Fruit fly (Drosophila melanogaster): Measurements from ENCODE around the gene CG11403.
A peak's percentile ranks its signal among the peaks of the same experiment; 100 is the strongest.

Gene CG11403

DNA sequence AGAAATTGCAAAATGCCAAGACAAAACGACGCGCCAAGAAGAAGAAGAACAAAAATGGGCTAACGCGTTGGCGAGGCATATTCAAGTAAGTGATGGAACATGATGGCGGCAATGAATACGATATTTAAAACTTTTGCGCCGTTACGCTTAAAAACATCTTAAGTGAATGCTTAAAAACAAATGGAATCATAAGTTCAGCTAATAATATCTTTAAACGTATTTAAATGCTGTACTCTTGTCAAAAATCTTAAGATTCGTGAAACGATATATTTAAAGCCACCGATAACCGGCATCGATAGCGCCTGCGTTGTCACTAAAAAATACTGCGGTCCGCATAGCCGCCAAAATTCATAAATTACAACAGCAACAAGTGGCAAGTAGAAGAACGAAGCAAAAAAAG, at the start of gene CG11403 (continued):
- TF ChIP-seq schlank (tag; optimal IDR thresholded peaks at IDR 0.05) (no peak), Ssrp (tag; optimal IDR thresholded peaks at IDR 0.05) (no peak), Eip74EF (GFP tag; optimal IDR thresholded peaks at IDR 0.05) (no peak), hbn (GFP tag; IDR thresholded peaks at IDR 0.05; ENCODE audit: partially characterized antibody) (peak; percentile 85), Jarid2 (GFP tag; optimal IDR thresholded peaks at IDR 0.05) (no peak), cad (GFP tag; optimal IDR thresholded peaks at IDR 0.05) (no peak), Mrtf (GFP tag; IDR thresholded peaks at IDR 0.05) (no peak), sob (GFP tag; IDR thresholded peaks at IDR 0.05) (no peak), CG10321 (GFP tag; IDR thresholded peaks at IDR 0.05) (no peak), H2.0 (GFP tag; IDR thresholded peaks at IDR 0.05) (no peak), Ptx1 (GFP tag; IDR thresholded peaks at IDR 0.05) (no peak), CG6854 (GFP tag; optimal IDR thresholded peaks at IDR 0.05) (no peak), jing (GFP tag; optimal IDR thresholded peaks at IDR 0.05) (no peak), Neu2 (GFP tag; optimal IDR thresholded peaks at IDR 0.05; ENCODE audit: borderline replicate concordance) (no peak)

dm6 chrX:1288924-1289608, 49.4 kb upstream of the CG11403 start:
- TF ChIP-seq pzg (GFP tag; optimal IDR thresholded peaks at IDR 0.05), result peak; percentile 9
- TF ChIP-seq phol (tag; optimal IDR thresholded peaks at IDR 0.05), result peak; percentile 93
- TF ChIP-seq insv (GFP tag; optimal IDR thresholded peaks at IDR 0.05), result peak in 1 of 2 experiments; percentile 6
- TF ChIP-seq YL-1 (GFP tag; optimal IDR thresholded peaks at IDR 0.05), result no peak
- peak; percentile 50 for TF ChIP-seq gfzf (GFP tag; optimal IDR thresholded peaks at IDR 0.05)
- peak; percentile 28 for TF ChIP-seq kni (GFP tag; optimal IDR thresholded peaks at IDR 0.05)
- TF ChIP-seq stwl (tag; optimal IDR thresholded peaks at IDR 0.05), result peak; percentile 17
- TF ChIP-seq trem (tag; optimal IDR thresholded peaks at IDR 0.05), result peak; percentile 22
- TF ChIP-seq CTCF (GFP tag; optimal IDR thresholded peaks at IDR 0.05), result peak; percentile 45
- no peak for TF ChIP-seq CG6654 (GFP tag; optimal IDR thresholded peaks at IDR 0.05)
- TF ChIP-seq Gug (GFP tag; IDR thresholded peaks at IDR 0.05), result no peak
- TF ChIP-seq sd (tag; optimal IDR thresholded peaks at IDR 0.05), result peak; percentile 41
- no peak for TF ChIP-seq HLH3B (GFP tag; IDR thresholded peaks at IDR 0.05)
- TF ChIP-seq Lhr (GFP tag; optimal IDR thresholded peaks at IDR 0.05), result peak; percentile 95
- TF ChIP-seq vnd (GFP tag; IDR thresholded peaks at IDR 0.05; ENCODE audit: partially characterized antibody), result no peak
- peak; percentile 52 for TF ChIP-seq CG33213 (GFP tag; optimal IDR thresholded peaks at IDR 0.05)
- TF ChIP-seq CG6791 (GFP tag; IDR thresholded peaks at IDR 0.05; ENCODE audit: partially characterized antibody), result peak; percentile 38; the same call in 1 of the 3 replicates
- peak; percentile 23 for TF ChIP-seq Hmr (GFP tag; optimal IDR thresholded peaks at IDR 0.05)
- peak; percentile 96 for TF ChIP-seq Nf-YC (tag; optimal IDR thresholded peaks at IDR 0.05)
- TF ChIP-seq CG17612 (GFP tag; IDR thresholded peaks at IDR 0.05), result peak; percentile 39; the same call in 1 of the 2 replicates
- peak; percentile 86 for TF ChIP-seq Elba2 (GFP tag; optimal IDR thresholded peaks at IDR 0.05)
- TF ChIP-seq CG3281 (GFP tag; optimal IDR thresholded peaks at IDR 0.05), result no peak
- no peak for TF ChIP-seq CG4282 (GFP tag; optimal IDR thresholded peaks at IDR 0.05)
- peak; percentile 53 for TF ChIP-seq Med (GFP tag)
- peak; percentile 80 for TF ChIP-seq nerfin-1 (tag; optimal IDR thresholded peaks at IDR 0.05)
- TF ChIP-seq CG31224 (GFP tag; IDR thresholded peaks at IDR 0.05), result peak; percentile 86
- TF ChIP-seq pros (GFP tag; optimal IDR thresholded peaks at IDR 0.05), result peak; percentile 76
- no peak for TF ChIP-seq ap (GFP tag; IDR thresholded peaks at IDR 0.05)
- TF ChIP-seq CG9437 (GFP tag; optimal IDR thresholded peaks at IDR 0.05), result peak; percentile 46
- peak; percentile 67 for TF ChIP-seq CG10462 (GFP tag; optimal IDR thresholded peaks at IDR 0.05)
- TF ChIP-seq unc-4 (GFP tag; IDR thresholded peaks at IDR 0.05; ENCODE audit: partially characterized antibody), result 0 out of 2 replicates have a peak, but pooled peaks have one; percentile 22
- peak; percentile 95 for TF ChIP-seq Nf-YB (GFP tag; optimal IDR thresholded peaks at IDR 0.05)
- peak; percentile 17; the same call in 1 of the 2 replicates for TF ChIP-seq stc (GFP tag; IDR thresholded peaks at IDR 0.05)
- TF ChIP-seq Dll (GFP tag; IDR thresholded peaks at IDR 0.05; ENCODE audit: partially characterized antibody), result 0 out of 4 replicates have a peak, but pooled peaks have one; percentile 14
